Worm (Caenorhabditis elegans): ENCODE measurements around the gene ZC262.7.

Gene ZC262.7

DNA sequence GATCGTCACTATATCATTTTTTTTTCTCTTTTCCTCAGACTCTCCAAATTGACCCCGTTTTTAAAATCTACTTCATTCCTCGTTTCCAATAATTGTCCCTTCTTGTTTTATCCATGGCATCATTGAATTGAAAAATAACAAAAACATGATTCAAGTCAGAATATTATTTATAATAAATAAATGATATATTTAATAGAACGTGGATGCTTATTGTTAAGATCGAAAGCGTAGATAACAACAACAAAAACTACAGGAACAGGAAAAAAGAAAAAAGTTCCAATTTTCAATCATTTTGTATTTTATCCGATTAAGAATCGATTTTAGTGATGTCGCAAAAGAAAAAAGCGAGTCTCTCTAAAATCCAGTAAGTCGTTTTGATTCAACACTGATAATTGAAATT, 31.7 kb downstream of the ZC262.7 start, which contains the start of gene F10E9.2:
Gene F10E9.2 (plus strand): TSS at position 301 of the 400 bp plus-strand sequence.
- no peak for TF ChIP-seq him-1 (tag; optimal IDR thresholded peaks at IDR 0.05)
- no peak for TF ChIP-seq dao-5 (tag; optimal IDR thresholded peaks at IDR 0.05)
- TF ChIP-seq W03F9.2 (tag; optimal IDR thresholded peaks at IDR 0.05) = no peak

ce11 chrIII:8310239-8311057, 33.7 kb downstream of the ZC262.7 start, which contains the start of gene F10E9.3:
Gene F10E9.3 (plus strand): TSS chrIII:8311007.
- TF ChIP-seq W03F9.2 (tag; optimal IDR thresholded peaks at IDR 0.05) (no peak), dao-5 (tag; optimal IDR thresholded peaks at IDR 0.05) (no peak), him-1 (tag; optimal IDR thresholded peaks at IDR 0.05) (no peak)

DNA sequence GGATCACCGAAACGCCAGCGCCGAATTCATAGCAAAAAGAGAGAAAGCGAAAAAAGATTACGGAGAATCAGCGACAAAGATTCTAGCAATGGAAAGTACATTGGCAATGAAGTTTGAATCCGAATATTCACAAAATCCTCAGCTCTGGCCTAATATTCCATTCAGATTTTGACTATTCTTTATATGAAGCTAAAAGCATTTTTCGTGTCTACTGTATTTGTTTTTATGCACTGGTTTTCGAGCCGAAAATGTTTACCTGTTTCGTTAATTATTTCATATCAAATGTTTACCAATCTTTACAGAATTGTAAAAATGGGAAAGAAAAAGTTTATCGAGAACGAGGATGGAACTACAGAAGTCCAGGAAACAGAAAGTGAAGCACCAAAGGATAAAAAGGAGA, 35.9 kb downstream of the ZC262.7 start, which contains the start of gene F10E9.4:
Gene F10E9.4 (plus strand): TSS at position 301 of the 400 bp plus-strand sequence.
- TF ChIP-seq him-1 (tag; optimal IDR thresholded peaks at IDR 0.05) (no peak), W03F9.2 (tag; optimal IDR thresholded peaks at IDR 0.05) (no peak), dao-5 (tag; optimal IDR thresholded peaks at IDR 0.05) (no peak)

- peak; percentile 96 for TF ChIP-seq W03F9.2 (tag; optimal IDR thresholded peaks at IDR 0.05)
- TF ChIP-seq dao-5 (tag; optimal IDR thresholded peaks at IDR 0.05) = no peak
- peak; percentile 65 for TF ChIP-seq him-1 (tag; optimal IDR thresholded peaks at IDR 0.05)
These were observed 36.8 kb downstream of the ZC262.7 start, which contains the start of the genes F10E9.7 and F10E9.5 for ce11 chrIII:8307356-8307755. Gene F10E9.7 (minus strand): TSS chrIII:8307441. Gene F10E9.5 (plus strand): TSS chrIII:8307592.

ce11 chrIII:8305816-8306215, 38.3 kb downstream of the ZC262.7 start:
- TF ChIP-seq W03F9.2 (tag; optimal IDR thresholded peaks at IDR 0.05) (no peak), dao-5 (tag; optimal IDR thresholded peaks at IDR 0.05) (no peak), him-1 (tag; optimal IDR thresholded peaks at IDR 0.05) (no peak)

DNA sequence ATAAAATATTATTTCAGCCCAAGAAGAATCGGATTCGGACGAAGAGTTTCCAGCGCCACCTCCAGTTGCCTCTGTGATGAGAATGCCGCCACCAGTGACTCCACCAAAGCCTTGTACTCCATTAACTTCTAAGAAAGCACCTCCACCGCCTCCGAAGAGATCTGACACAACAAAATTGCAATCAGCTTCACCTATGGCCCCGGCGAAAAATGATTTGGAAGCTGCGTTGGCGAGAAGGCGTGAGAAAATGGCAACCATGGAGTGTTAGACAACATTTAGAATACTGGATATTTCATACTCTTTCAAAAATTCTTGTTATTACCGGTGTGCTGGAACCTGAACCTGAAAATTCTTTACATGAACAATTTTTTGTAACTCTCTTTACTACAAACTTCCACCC, 38.8 kb downstream of the ZC262.7 start:
- TF ChIP-seq him-1 (tag; optimal IDR thresholded peaks at IDR 0.05) = no peak
- no peak for TF ChIP-seq W03F9.2 (tag; optimal IDR thresholded peaks at IDR 0.05)
- TF ChIP-seq dao-5 (tag; optimal IDR thresholded peaks at IDR 0.05) = no peak

DNA sequence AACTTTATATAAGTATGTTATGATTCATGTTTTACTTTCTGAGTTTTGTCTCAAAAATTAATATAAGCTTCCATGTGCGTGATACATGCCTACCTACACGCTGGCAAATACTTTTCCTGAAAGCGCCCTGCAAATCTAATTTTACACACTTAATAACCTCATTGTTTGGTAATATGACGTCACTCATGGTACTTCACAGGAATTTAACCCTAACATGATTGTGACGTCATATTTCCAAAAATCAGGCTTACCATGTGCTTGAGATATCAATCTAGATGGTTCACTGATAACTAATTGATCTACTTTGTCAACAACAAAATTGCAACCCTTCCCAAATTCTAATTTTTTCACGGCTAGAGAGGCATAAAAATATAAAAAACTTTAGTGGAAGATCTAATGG, 40.7 kb downstream of the ZC262.7 start:
- TF ChIP-seq W03F9.2 (tag; optimal IDR thresholded peaks at IDR 0.05) (no peak), him-1 (tag; optimal IDR thresholded peaks at IDR 0.05) (no peak), dao-5 (tag; optimal IDR thresholded peaks at IDR 0.05) (no peak)

DNA sequence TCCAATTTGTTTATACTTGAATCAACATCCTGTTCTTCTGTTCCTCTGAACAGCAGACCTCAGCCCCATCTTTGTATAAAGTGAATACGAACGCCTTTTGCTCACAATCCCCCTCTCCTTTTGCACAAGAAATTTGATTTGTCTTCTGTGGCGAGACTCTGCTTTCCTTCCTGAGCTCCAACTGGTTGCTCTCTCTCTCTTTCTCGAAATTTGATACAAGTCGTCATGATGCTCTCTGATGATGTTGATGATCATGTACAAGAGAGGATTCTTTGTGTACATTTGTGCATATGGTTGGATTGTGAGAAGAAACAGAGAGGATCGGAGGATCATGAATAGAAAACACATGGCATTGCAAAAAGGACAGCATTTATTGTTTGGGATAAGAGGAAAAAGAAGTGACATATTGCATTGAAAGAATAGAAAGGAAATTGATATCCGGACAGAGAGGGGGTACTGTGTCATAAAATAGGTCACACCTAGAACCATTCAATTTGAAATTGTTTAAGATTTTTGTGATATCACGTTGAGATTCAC, 43.2 kb downstream of the ZC262.7 start:
- TF ChIP-seq him-1 (tag; optimal IDR thresholded peaks at IDR 0.05) (no peak), dao-5 (tag; optimal IDR thresholded peaks at IDR 0.05) (no peak), W03F9.2 (tag; optimal IDR thresholded peaks at IDR 0.05) (no peak)

DNA sequence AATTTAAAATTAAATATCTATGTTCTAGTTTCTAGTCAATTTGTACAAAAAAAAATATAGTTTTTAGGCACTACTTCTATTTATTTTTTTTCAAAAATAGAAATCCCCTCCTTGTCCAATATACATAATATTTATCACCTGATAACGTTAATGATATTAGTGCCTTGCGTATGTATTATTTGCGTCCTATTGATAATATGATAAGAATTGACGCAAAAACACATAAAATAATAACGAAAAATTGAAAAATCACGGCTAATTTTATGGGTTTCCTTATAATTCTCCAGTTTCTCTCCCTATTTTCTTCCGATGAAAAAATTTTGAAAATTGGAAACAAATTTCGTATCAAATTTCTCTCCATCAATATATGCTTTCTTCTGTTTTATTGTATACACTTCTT, 44.4 kb downstream of the ZC262.7 start:
- TF ChIP-seq dao-5 (tag; optimal IDR thresholded peaks at IDR 0.05) (no peak), him-1 (tag; optimal IDR thresholded peaks at IDR 0.05) (no peak), W03F9.2 (tag; optimal IDR thresholded peaks at IDR 0.05) (no peak)

ce11 chrIII:8299078-8299587, 45.0 kb downstream of the ZC262.7 start:
- no peak for TF ChIP-seq him-1 (tag; optimal IDR thresholded peaks at IDR 0.05)
- no peak for TF ChIP-seq W03F9.2 (tag; optimal IDR thresholded peaks at IDR 0.05)
- TF ChIP-seq dao-5 (tag; optimal IDR thresholded peaks at IDR 0.05) = no peak

- TF ChIP-seq him-1 (tag; optimal IDR thresholded peaks at IDR 0.05) = no peak
These were observed 45.8 kb downstream of the ZC262.7 start for ce11 chrIII:8298216-8298920.
